Fruit fly (Drosophila melanogaster) whole organism, embryonic: ENCODE results near the gene CG14966.

Experiments
- B-H2 ChIP-seq: fragments of 200-800 bp; sonication (Bioruptor generic); optimal IDR thresholded peaks from 2 replicates; lab custom pipeline; 2018; ENCODE audit warnings: missing biosample characterization, mild to moderate bottlenecking, missing genetic modification characterization
- CG10366 ChIP-seq: fragments of 200-800 bp; sonication (Bioruptor generic); IDR thresholded peaks from 2 replicates; pipeline ENCODE4 v1.3.6; 2022; ENCODE audit warnings: missing biosample characterization, missing genetic modification characterization
- CG10959 ChIP-seq: fragments of 200-800 bp; sonication (Bioruptor generic); IDR thresholded peaks from 2 replicates; pipeline ENCODE4 v1.3.6; 2022; ENCODE audit warnings: missing biosample characterization, missing genetic modification characterization
- CG13123 ChIP-seq: fragments of 200-800 bp; sonication (Bioruptor generic); optimal IDR thresholded peaks from 2 replicates; lab custom pipeline; 2016; ENCODE audit warnings: missing biosample characterization, missing genetic modification characterization
- CG13894 ChIP-seq: fragments of 200-800 bp; sonication (Bioruptor generic); optimal IDR thresholded peaks from 3 replicates; lab custom pipeline; 2018; ENCODE audit warnings: missing biosample characterization, mild to moderate bottlenecking, missing genetic modification characterization, moderate library complexity
- CG14050 ChIP-seq: fragments of 200-800 bp; sonication (Bioruptor generic); IDR thresholded peaks from 3 replicates; pipeline ENCODE4 v1.3.6; 2022; ENCODE audit warnings: missing biosample characterization, missing genetic modification characterization
- CG14441 ChIP-seq: fragments of 200-800 bp; sonication (Bioruptor generic); IDR thresholded peaks from 2 replicates; pipeline ENCODE4 v1.3.6; 2022; ENCODE audit warnings: missing biosample characterization, missing genetic modification characterization
- CG16779 ChIP-seq: fragments of 200-800 bp; sonication (Bioruptor generic); IDR thresholded peaks from 2 replicates; pipeline ENCODE4 v1.3.6; 2022; ENCODE audit warnings: missing biosample characterization, missing genetic modification characterization
- CG17186 ChIP-seq: fragments of 200-800 bp; sonication (Bioruptor generic); optimal IDR thresholded peaks from 3 replicates; lab custom pipeline; 2017; ENCODE audit warnings: missing biosample characterization, missing genetic modification reagents, missing genetic modification characterization
- CG18619 ChIP-seq: fragments of 200-800 bp; sonication (Bioruptor generic); optimal IDR thresholded peaks from 3 replicates; lab custom pipeline; 2017; ENCODE audit warnings: missing biosample characterization, mild to moderate bottlenecking, missing genetic modification characterization
- CG3163 ChIP-seq: fragments of 200-800 bp; sonication (Bioruptor generic); optimal IDR thresholded peaks from 3 replicates; lab custom pipeline; 2016; ENCODE audit warnings: missing biosample characterization, missing genetic modification characterization
- CG3838 ChIP-seq: fragments of 200-800 bp; sonication (Bioruptor generic); optimal IDR thresholded peaks from 3 replicates; lab custom pipeline; 2016; ENCODE audit warnings: missing biosample characterization, missing genetic modification characterization
- CG3847 ChIP-seq: fragments of 200-800 bp; sonication (Bioruptor generic); IDR thresholded peaks from 2 replicates; pipeline ENCODE4 v1.3.6; 2022; ENCODE audit warnings: missing biosample characterization, missing genetic modification characterization
- CG43689 ChIP-seq: fragments of 200-800 bp; sonication (Bioruptor generic); IDR thresholded peaks from 2 replicates; pipeline ENCODE4 v1.3.6; 2022; ENCODE audit warnings: missing biosample characterization, missing genetic modification characterization
- CG4730 ChIP-seq: fragments of 200-800 bp; sonication (Bioruptor generic); IDR thresholded peaks from 2 replicates; pipeline ENCODE4 v1.3.6; 2022; ENCODE audit warnings: missing biosample characterization, missing genetic modification characterization
- CG6175 ChIP-seq: fragments of 200-800 bp; sonication (Bioruptor generic); IDR thresholded peaks from 3 replicates; pipeline ENCODE4 v1.3.6; 2022; ENCODE audit warnings: missing biosample characterization, missing genetic modification characterization
- CG6272 ChIP-seq: fragments of 200-800 bp; sonication (Bioruptor generic); IDR thresholded peaks from 2 replicates; pipeline ENCODE4 v1.3.6; 2022; ENCODE audit warnings: missing biosample characterization, missing genetic modification characterization
- CG7963 ChIP-seq: fragments of 200-800 bp; sonication (Bioruptor generic); IDR thresholded peaks from 3 replicates; pipeline ENCODE4 v1.3.6; 2022; ENCODE audit warnings: missing biosample characterization, missing genetic modification characterization; ENCODE audit not compliant: partially characterized antibody
- CG7987 ChIP-seq: fragments of 200-800 bp; sonication (Bioruptor generic); optimal IDR thresholded peaks from 2 replicates; lab custom pipeline; 2018; ENCODE audit warnings: missing biosample characterization, mild to moderate bottlenecking, missing genetic modification characterization, moderate library complexity
- CG8765 ChIP-seq: fragments of 200-800 bp; sonication (Bioruptor generic); IDR thresholded peaks from 2 replicates; pipeline ENCODE4 v1.3.6; 2022; ENCODE audit warnings: missing biosample characterization, missing genetic modification characterization
- CG9797 ChIP-seq: fragments of 200-800 bp; sonication (Bioruptor generic); optimal IDR thresholded peaks from 3 replicates; lab custom pipeline; 2018; ENCODE audit warnings: missing biosample characterization, mild to moderate bottlenecking, missing genetic modification characterization
- CG9932 ChIP-seq: fragments of 200-800 bp; sonication (Bioruptor generic); IDR thresholded peaks from 2 replicates; pipeline ENCODE4 v1.3.6; 2022; ENCODE audit warnings: missing biosample characterization, missing genetic modification characterization
- Dll ChIP-seq: fragments of 200-800 bp; sonication (Bioruptor generic); IDR thresholded peaks from 4 replicates; pipeline ENCODE4 v1.3.6; 2022; ENCODE audit warnings: missing biosample characterization, missing genetic modification characterization; ENCODE audit not compliant: partially characterized antibody
- Elba2 ChIP-seq: fragments of 200-800 bp; sonication (Bioruptor generic); optimal IDR thresholded peaks from 3 replicates; lab custom pipeline; 2016; ENCODE audit warnings: missing biosample characterization, missing genetic modification characterization
- GATAe ChIP-seq: fragments of 200-800 bp; sonication (Bioruptor generic); conservative IDR thresholded peaks from 2 replicates; pipeline ENCODE4 v1.3.6; 2022; ENCODE audit warnings: missing biosample characterization, missing genetic modification characterization
- H15 ChIP-seq: fragments of 200-800 bp; sonication (Bioruptor generic); IDR thresholded peaks from 3 replicates; pipeline ENCODE4 v1.3.6; 2022; ENCODE audit warnings: missing biosample characterization, missing genetic modification characterization
- HLH3B ChIP-seq: fragments of 200-800 bp; sonication (Bioruptor generic); IDR thresholded peaks from 2 replicates; pipeline ENCODE4 v1.3.6; 2022; ENCODE audit warnings: missing biosample characterization, missing genetic modification characterization
- Hr51 ChIP-seq, 2 experiments: fragments of 200-800 bp; sonication (Bioruptor generic); optimal IDR thresholded peaks; 2 replicates in 1 of 2; 3 replicates in 1 of 2; lab custom pipeline; 2016 to 2018; ENCODE audit warnings: missing biosample characterization in 2 of 2, missing genetic modification characterization in 2 of 2, mild to moderate bottlenecking in 1 of 2, moderate library complexity in 1 of 2
- Meics ChIP-seq: fragments of 200-800 bp; sonication (Bioruptor generic); optimal IDR thresholded peaks from 2 replicates; lab custom pipeline; 2017; ENCODE audit warnings: missing biosample characterization, mild to moderate bottlenecking, missing genetic modification characterization
- Mrtf ChIP-seq: fragments of 200-800 bp; sonication (Bioruptor generic); IDR thresholded peaks from 3 replicates; pipeline ENCODE4 v1.3.6; 2022; ENCODE audit warnings: missing biosample characterization, missing genetic modification characterization
- Poxn ChIP-seq: fragments of 200-800 bp; sonication (Bioruptor generic); IDR thresholded peaks from 2 replicates; pipeline ENCODE4 v1.3.6; 2022; ENCODE audit warnings: missing biosample characterization, missing genetic modification characterization
- Ptx1 ChIP-seq: fragments of 200-800 bp; sonication (Bioruptor generic); IDR thresholded peaks from 2 replicates; pipeline ENCODE4 v1.3.6; 2022; ENCODE audit warnings: missing biosample characterization, missing genetic modification characterization
- Sin3A ChIP-seq: fragments of >200 bp; optimal IDR thresholded peaks from 2 replicates; lab custom pipeline; 2018
- Sox100B ChIP-seq: fragments of 200-800 bp; sonication (Bioruptor generic); optimal IDR thresholded peaks from 3 replicates; lab custom pipeline; 2018; ENCODE audit warnings: missing biosample characterization, mild to moderate bottlenecking, missing genetic modification characterization
- Ssrp ChIP-seq: fragments of 200-800 bp; sonication (Bioruptor generic); optimal IDR thresholded peaks from 2 replicates; lab custom pipeline; 2018; ENCODE audit warnings: missing biosample characterization, mild to moderate bottlenecking, missing genetic modification characterization, moderate library complexity
- ac ChIP-seq: fragments of 200-800 bp; sonication (Bioruptor generic); optimal IDR thresholded peaks from 3 replicates; lab custom pipeline; 2017; ENCODE audit warnings: missing biosample characterization, mild to moderate bottlenecking, missing genetic modification characterization
- ash1 ChIP-seq: fragments of 200-800 bp; sonication (Bioruptor generic); optimal IDR thresholded peaks from 2 replicates; lab custom pipeline; 2018; ENCODE audit warnings: missing biosample characterization, mild to moderate bottlenecking, missing genetic modification characterization
- eve ChIP-seq, 2 experiments: fragments of >200 bp; optimal IDR thresholded peaks; 2 replicates each; lab custom pipeline; 2017; ENCODE audit warnings: missing biosample characterization in 2 of 2, missing genetic modification characterization in 2 of 2
- fd102C ChIP-seq: fragments of 200-800 bp; sonication (Bioruptor generic); optimal IDR thresholded peaks from 2 replicates; lab custom pipeline; 2018; ENCODE audit warnings: missing biosample characterization, mild to moderate bottlenecking, missing genetic modification characterization, moderate library complexity
- gfzf ChIP-seq: fragments of 200-800 bp; sonication (Bioruptor generic); optimal IDR thresholded peaks from 2 replicates; lab custom pipeline; 2016; ENCODE audit warnings: missing biosample characterization, mild to moderate bottlenecking, missing genetic modification characterization, moderate library complexity
- jigr1 ChIP-seq: fragments of 200-800 bp; sonication (Bioruptor generic); IDR thresholded peaks from 3 replicates; pipeline ENCODE4 v1.3.6; 2022; ENCODE audit warnings: missing biosample characterization, missing genetic modification characterization
- mam ChIP-seq: fragments of 200-800 bp; sonication (Bioruptor generic); optimal IDR thresholded peaks from 3 replicates; lab custom pipeline; 2016; ENCODE audit warnings: missing biosample characterization, missing genetic modification characterization
- prd ChIP-seq, 3 experiments: fragments of >200 bp in 2 of 3; fragments of 200-800 bp in 1 of 3; sonication (Bioruptor generic) in 1 of 3; optimal IDR thresholded peaks in 2 of 3; IDR thresholded peaks in 1 of 3; 2 replicates in 2 of 3; 3 replicates in 1 of 3; pipeline versions ENCODE4 v1.3.6 to Lab custom; 2017 to 2022; ENCODE audit warnings: missing biosample characterization in 1 of 3, missing genetic modification characterization in 1 of 3
- psq ChIP-seq: fragments of 200-800 bp; sonication (Bioruptor generic); optimal IDR thresholded peaks from 2 replicates; lab custom pipeline; 2017; ENCODE audit warnings: missing biosample characterization, missing genetic modification characterization
- repo ChIP-seq: fragments of 200-800 bp; sonication (Bioruptor generic); optimal IDR thresholded peaks from 2 replicates; lab custom pipeline; 2016; ENCODE audit warnings: missing biosample characterization, missing genetic modification characterization
- sd ChIP-seq: fragments of 200-800 bp; sonication (Bioruptor generic); optimal IDR thresholded peaks from 3 replicates; lab custom pipeline; 2018; ENCODE audit warnings: missing biosample characterization, mild to moderate bottlenecking, missing genetic modification characterization, moderate library complexity
- sens-2 ChIP-seq: fragments of 200-800 bp; sonication (Bioruptor generic); IDR thresholded peaks from 2 replicates; pipeline ENCODE4 v1.3.6; 2022; ENCODE audit warnings: missing biosample characterization, missing genetic modification characterization
- slp2 ChIP-seq: fragments of 200-800 bp; sonication (Bioruptor generic); optimal IDR thresholded peaks from 2 replicates; lab custom pipeline; 2016; ENCODE audit warnings: missing biosample characterization, missing genetic modification characterization
- so ChIP-seq: fragments of 200-800 bp; sonication (Bioruptor generic); IDR thresholded peaks from 3 replicates; pipeline ENCODE4 v1.3.6; 2022; ENCODE audit warnings: missing biosample characterization, missing genetic modification characterization
- sob ChIP-seq: fragments of 200-800 bp; sonication (Bioruptor generic); IDR thresholded peaks from 2 replicates; pipeline ENCODE4 v1.3.6; 2022; ENCODE audit warnings: missing biosample characterization, missing genetic modification characterization
- vnd ChIP-seq: fragments of 200-800 bp; sonication (Bioruptor generic); IDR thresholded peaks from 3 replicates; pipeline ENCODE4 v1.3.6; 2022; ENCODE audit warnings: missing biosample characterization, missing genetic modification characterization; ENCODE audit not compliant: partially characterized antibody

The CG14966 gene

dm6 chr3L:3197464-3197863, at the start of gene CG14966 (continued):
- TF ChIP-seq Hr51 (GFP tag; optimal IDR thresholded peaks at IDR 0.05; lab: Kevin White, UChicago) (no peak), sd (tag; lab: Kevin White, UChicago) (peak; percentile 82), Poxn (GFP tag; lab: Robert Waterston, UW) (no peak), CG43689 (GFP tag; lab: Robert Waterston, UW) (no peak), Dll (peak; percentile 91), repo (GFP tag; lab: Kevin White, UChicago) (no peak), CG9932 (peak; percentile 78), jigr1 (GFP tag; lab: Robert Waterston, UW) (no peak), CG3847 (GFP tag; lab: Robert Waterston, UW) (peak; percentile 44), CG3163 (GFP tag; lab: Kevin White, UChicago) (no peak), CG7987 (GFP tag; lab: Kevin White, UChicago) (peak; percentile 2), CG14050 (no peak), Sin3A (peak; percentile 24), CG14441 (GFP tag; lab: Robert Waterston, UW) (0 out of 2 replicates have a peak, but pooled peaks have one; percentile 16), sens-2 (GFP tag; lab: Robert Waterston, UW) (no peak), Mrtf (GFP tag; lab: Robert Waterston, UW) (no peak), CG10366 (GFP tag; lab: Robert Waterston, UW) (no peak), CG13894 (tag; lab: Kevin White, UChicago) (peak; percentile 58), ac (no peak), Meics (GFP tag; lab: Kevin White, UChicago) (peak; percentile 38), mam (GFP tag; lab: Kevin White, UChicago) (peak; percentile 62), CG7963 (peak; percentile 76; the same call in 2 of the 3 replicates), H15 (GFP tag; lab: Robert Waterston, UW) (no peak), psq (GFP tag; lab: Kevin White, UChicago) (no peak), CG18619 (GFP tag; lab: Kevin White, UChicago) (no peak), ash1 (GFP tag; lab: Kevin White, UChicago) (no peak), Elba2 (GFP tag; lab: Kevin White, UChicago) (no peak), Ptx1 (peak; percentile 23; the same call in 1 of the 2 replicates), so (GFP tag; lab: Robert Waterston, UW) (no peak), CG3838 (GFP tag; lab: Kevin White, UChicago) (no peak), prd (optimal IDR thresholded peaks at IDR 0.05; lab: Kevin White, UChicago) (no peak), prd (GFP tag; IDR thresholded peaks at IDR 0.05; lab: Robert Waterston, UW) (0 out of 3 replicates have a peak, but pooled peaks have one; percentile 8), CG13123 (GFP tag; lab: Kevin White, UChicago) (no peak), GATAe (no peak), fd102C (GFP tag; lab: Kevin White, UChicago) (no peak), CG9797 (GFP tag; lab: Kevin White, UChicago) (peak; percentile 35), CG8765 (no peak), B-H2 (peak; percentile 20), CG16779 (GFP tag; lab: Robert Waterston, UW) (no peak), CG17186 (GFP tag; lab: Kevin White, UChicago) (no peak), gfzf (GFP tag; lab: Kevin White, UChicago) (peak; percentile 42), vnd (peak; percentile 75), Ssrp (tag; lab: Kevin White, UChicago) (no peak), CG10959 (GFP tag; lab: Robert Waterston, UW) (no peak), Sox100B (GFP tag; lab: Kevin White, UChicago) (no peak), eve (GFP tag; optimal IDR thresholded peaks at IDR 0.05; lab: Kevin White, UChicago) (no peak), CG6272 (no peak), CG4730 (GFP tag; lab: Robert Waterston, UW) (no peak), HLH3B (GFP tag; lab: Robert Waterston, UW) (no peak), sob (GFP tag; lab: Robert Waterston, UW) (0 out of 2 replicates have a peak, but pooled peaks have one; percentile 38), CG6175 (GFP tag; lab: Robert Waterston, UW) (no peak), slp2 (GFP tag; lab: Kevin White, UChicago) (no peak)
